Fruit fly (Drosophila melanogaster) whole organism, embryonic: Measurements from ENCODE around the gene CG43618.

Experiments used
- Awh ChIP-seq: fragments of 200-800 bp; sonication (Bioruptor generic); IDR thresholded peaks from 2 replicates; pipeline ENCODE4, ENCODE4 v1.3.6; 2022; ENCODE audit warnings: missing biosample characterization, missing genetic modification characterization
- CG10431 ChIP-seq: fragments of 200-800 bp; sonication (Bioruptor generic); optimal IDR thresholded peaks from 3 replicates; lab custom pipeline; 2018; ENCODE audit warnings: missing biosample characterization, mild to moderate bottlenecking, missing genetic modification characterization
- CG11723 ChIP-seq: fragments of 200-800 bp; sonication (Bioruptor generic); optimal IDR thresholded peaks from 2 replicates; lab custom pipeline; 2017; ENCODE audit warnings: missing biosample characterization, mild to moderate bottlenecking, missing genetic modification characterization
- CG12236 ChIP-seq: fragments of 200-800 bp; sonication (Bioruptor generic); optimal IDR thresholded peaks from 2 replicates; lab custom pipeline; 2016; ENCODE audit warnings: missing biosample characterization, missing genetic modification characterization
- CG13894 ChIP-seq: fragments of 200-800 bp; sonication (Bioruptor generic); optimal IDR thresholded peaks from 3 replicates; lab custom pipeline; 2018; ENCODE audit warnings: missing biosample characterization, mild to moderate bottlenecking, missing genetic modification characterization, moderate library complexity
- CG14667 ChIP-seq: fragments of 200-800 bp; sonication (Bioruptor generic); IDR thresholded peaks from 2 replicates; pipeline ENCODE4 v1.3.6; 2022; ENCODE audit warnings: missing biosample characterization, missing genetic modification characterization
- CG15011 ChIP-seq: fragments of 200-800 bp; sonication (Bioruptor generic); optimal IDR thresholded peaks from 3 replicates; lab custom pipeline; 2018; ENCODE audit warnings: missing biosample characterization, mild to moderate bottlenecking, missing genetic modification characterization
- CG15073 ChIP-seq: fragments of 200-800 bp; sonication (Bioruptor generic); optimal IDR thresholded peaks from 2 replicates; lab custom pipeline; 2016; ENCODE audit warnings: missing biosample characterization, missing genetic modification characterization
- CG15479 ChIP-seq: fragments of 200-800 bp; sonication (Bioruptor generic); optimal IDR thresholded peaks from 3 replicates; lab custom pipeline; 2019; ENCODE audit warnings: missing biosample characterization, mild to moderate bottlenecking, missing genetic modification characterization, moderate library complexity
- CG17612 ChIP-seq: fragments of 200-800 bp; sonication (Bioruptor generic); IDR thresholded peaks from 2 replicates; pipeline ENCODE4 v1.3.6; 2022; ENCODE audit warnings: missing biosample characterization, missing genetic modification characterization
- CG18764 ChIP-seq: fragments of 200-800 bp; sonication (Bioruptor generic); optimal IDR thresholded peaks from 3 replicates; lab custom pipeline; 2016; ENCODE audit warnings: missing biosample characterization, missing genetic modification characterization
- CG32532 ChIP-seq: fragments of 200-800 bp; sonication (Bioruptor generic); IDR thresholded peaks from 2 replicates; pipeline ENCODE4 v1.3.6; 2022; ENCODE audit warnings: missing biosample characterization, missing genetic modification characterization
- CG34224 ChIP-seq: fragments of 200-800 bp; sonication (Bioruptor generic); IDR thresholded peaks from 3 replicates; pipeline ENCODE4 v1.3.6; 2022; ENCODE audit warnings: missing biosample characterization, missing genetic modification characterization; ENCODE audit not compliant: partially characterized antibody
- CG34376 ChIP-seq: fragments of 200-800 bp; sonication (Bioruptor generic); optimal IDR thresholded peaks from 2 replicates; lab custom pipeline; 2018; ENCODE audit warnings: missing biosample characterization, mild to moderate bottlenecking, missing genetic modification characterization
- CG3838 ChIP-seq: fragments of 200-800 bp; sonication (Bioruptor generic); optimal IDR thresholded peaks from 3 replicates; lab custom pipeline; 2016; ENCODE audit warnings: missing biosample characterization, missing genetic modification characterization
- CG3995 ChIP-seq: fragments of 200-800 bp; sonication (Bioruptor generic); optimal IDR thresholded peaks from 3 replicates; lab custom pipeline; 2016; ENCODE audit warnings: missing biosample characterization, missing genetic modification characterization
- CG4404 ChIP-seq: fragments of 200-800 bp; sonication (Bioruptor generic); IDR thresholded peaks from 2 replicates; pipeline ENCODE4 v1.3.6; 2022; ENCODE audit warnings: missing biosample characterization, missing genetic modification characterization
- CG5180 ChIP-seq: fragments of 200-800 bp; sonication (Bioruptor generic); optimal IDR thresholded peaks from 3 replicates; lab custom pipeline; 2017; ENCODE audit warnings: missing biosample characterization, missing genetic modification characterization, mild to moderate bottlenecking, moderate library complexity, missing genetic modification reagents
- CG7372 ChIP-seq: fragments of 200-800 bp; sonication (Bioruptor generic); IDR thresholded peaks from 2 replicates; pipeline ENCODE4 v1.3.6; 2022; ENCODE audit warnings: missing biosample characterization, missing genetic modification characterization
- CG8281 ChIP-seq: fragments of 200-800 bp; sonication (Bioruptor generic); optimal IDR thresholded peaks from 2 replicates; lab custom pipeline; 2018; ENCODE audit warnings: missing biosample characterization, mild to moderate bottlenecking, missing genetic modification characterization, moderate library complexity
- CHES-1-like ChIP-seq: fragments of 200-800 bp; sonication (Bioruptor generic); optimal IDR thresholded peaks from 2 replicates; lab custom pipeline; 2016; ENCODE audit warnings: missing biosample characterization, missing genetic modification characterization
- Dbx ChIP-seq: fragments of 200-800 bp; sonication (Bioruptor generic); IDR thresholded peaks from 3 replicates; pipeline ENCODE4 v1.3.6; 2022; ENCODE audit warnings: missing biosample characterization, missing genetic modification characterization
- Doc2 ChIP-seq: fragments of 200-800 bp; sonication (Bioruptor generic); IDR thresholded peaks from 2 replicates; pipeline ENCODE4 v1.3.6; 2022; ENCODE audit warnings: missing biosample characterization, missing genetic modification characterization
- E2f1 ChIP-seq: fragments of 200-800 bp; sonication (Bioruptor generic); IDR thresholded peaks from 2 replicates; pipeline ENCODE4 v1.3.6; 2022; ENCODE audit warnings: missing biosample characterization, missing genetic modification characterization
- Fer2 ChIP-seq: fragments of 200-800 bp; sonication (Bioruptor generic); optimal IDR thresholded peaks from 2 replicates; lab custom pipeline; 2018; ENCODE audit warnings: missing biosample characterization, mild to moderate bottlenecking, missing genetic modification characterization, moderate library complexity
- Gsc ChIP-seq: fragments of 200-800 bp; sonication (Bioruptor generic); IDR thresholded peaks from 2 replicates; pipeline ENCODE4 v1.3.6; 2022; ENCODE audit warnings: missing biosample characterization, missing genetic modification characterization
- H2.0 ChIP-seq: fragments of 200-800 bp; sonication (Bioruptor generic); IDR thresholded peaks from 2 replicates; pipeline ENCODE4 v1.3.6; 2022; ENCODE audit warnings: missing biosample characterization, missing genetic modification characterization
- Max ChIP-seq: fragments of 200-800 bp; sonication (Bioruptor generic); optimal IDR thresholded peaks from 2 replicates; lab custom pipeline; 2016; ENCODE audit warnings: missing biosample characterization, mild to moderate bottlenecking, missing genetic modification characterization
- Ptx1 ChIP-seq: fragments of 200-800 bp; sonication (Bioruptor generic); IDR thresholded peaks from 2 replicates; pipeline ENCODE4 v1.3.6; 2022; ENCODE audit warnings: missing biosample characterization, missing genetic modification characterization
- Rx ChIP-seq: fragments of 200-800 bp; sonication (Bioruptor generic); IDR thresholded peaks from 2 replicates; pipeline ENCODE4 v1.3.6; 2022; ENCODE audit warnings: missing biosample characterization, missing genetic modification characterization
- Vsx1 ChIP-seq: fragments of 200-800 bp; sonication (Bioruptor generic); optimal IDR thresholded peaks from 2 replicates; lab custom pipeline; 2017; ENCODE audit warnings: missing biosample characterization, mild to moderate bottlenecking, missing genetic modification characterization, missing genetic modification reagents
- Xbp1 ChIP-seq: fragments of 200-800 bp; sonication (Bioruptor generic); optimal IDR thresholded peaks from 3 replicates; lab custom pipeline; 2016; ENCODE audit warnings: missing biosample characterization, mild to moderate bottlenecking, missing genetic modification characterization
- al ChIP-seq: fragments of 200-800 bp; sonication (Bioruptor generic); IDR thresholded peaks from 2 replicates; pipeline ENCODE4 v1.3.6; 2022; ENCODE audit warnings: missing biosample characterization, missing genetic modification characterization
- cato ChIP-seq: fragments of 200-800 bp; sonication (Bioruptor generic); optimal IDR thresholded peaks from 2 replicates; lab custom pipeline; 2016; ENCODE audit warnings: missing biosample characterization, missing genetic modification characterization, borderline replicate concordance
- crc ChIP-seq: fragments of 200-800 bp; sonication (Bioruptor generic); optimal IDR thresholded peaks from 2 replicates; lab custom pipeline; 2016; ENCODE audit warnings: missing biosample characterization, missing genetic modification characterization
- dm ChIP-seq: fragments of 200-800 bp; sonication (Bioruptor generic); optimal IDR thresholded peaks from 3 replicates; lab custom pipeline; 2016; ENCODE audit warnings: missing biosample characterization, missing genetic modification characterization
- fd3F ChIP-seq: fragments of 200-800 bp; sonication (Bioruptor generic); optimal IDR thresholded peaks from 2 replicates; lab custom pipeline; 2018; ENCODE audit warnings: missing biosample characterization, mild to moderate bottlenecking, missing genetic modification characterization, moderate library complexity
- gcm2 ChIP-seq: fragments of 200-800 bp; sonication (Bioruptor generic); optimal IDR thresholded peaks from 2 replicates; lab custom pipeline; 2016; ENCODE audit warnings: missing biosample characterization, missing genetic modification characterization
- gem ChIP-seq: fragments of 200-800 bp; sonication (Bioruptor generic); optimal IDR thresholded peaks from 2 replicates; lab custom pipeline; 2019; ENCODE audit warnings: missing biosample characterization, mild to moderate bottlenecking, missing genetic modification characterization, moderate library complexity
- grau ChIP-seq: fragments of 200-800 bp; optimal IDR thresholded peaks from 3 replicates; lab custom pipeline; 2019; ENCODE audit warnings: missing biosample characterization, mild to moderate bottlenecking, missing genetic modification characterization, moderate library complexity
- jumu ChIP-seq: fragments of 200-800 bp; sonication (Bioruptor generic); optimal IDR thresholded peaks from 3 replicates; lab custom pipeline; 2016; ENCODE audit warnings: missing biosample characterization, missing genetic modification characterization
- lola ChIP-seq, 3 experiments: fragments of >200 bp in 2 of 3; fragments of 200-800 bp in 1 of 3; sonication (Bioruptor generic) in 1 of 3; optimal IDR thresholded peaks; 2 replicates each; lab custom pipeline; 2017 to 2019; ENCODE audit warnings: missing biosample characterization in 3 of 3, missing genetic modification characterization in 3 of 3, mild to moderate bottlenecking in 1 of 3, moderate library complexity in 1 of 3
- luna ChIP-seq: fragments of 200-800 bp; sonication (Bioruptor generic); optimal IDR thresholded peaks from 2 replicates; lab custom pipeline; 2016; ENCODE audit warnings: missing biosample characterization, missing genetic modification characterization
- sd ChIP-seq: fragments of 200-800 bp; sonication (Bioruptor generic); optimal IDR thresholded peaks from 3 replicates; lab custom pipeline; 2018; ENCODE audit warnings: missing biosample characterization, mild to moderate bottlenecking, missing genetic modification characterization, moderate library complexity
- sens ChIP-seq: fragments of 200-800 bp; sonication (Bioruptor generic); peaks from one replicate; lab custom pipeline; 2016; ENCODE audit warnings: missing biosample characterization, missing genetic modification characterization
- sim ChIP-seq: fragments of 200-800 bp; sonication (Bioruptor generic); IDR thresholded peaks from 2 replicates; pipeline ENCODE4 v1.3.6; 2022; ENCODE audit warnings: missing biosample characterization, missing genetic modification characterization
- sima ChIP-seq: fragments of 200-800 bp; sonication (Bioruptor generic); optimal IDR thresholded peaks from 2 replicates; lab custom pipeline; 2016; ENCODE audit warnings: missing biosample characterization, missing genetic modification characterization
- ssp ChIP-seq: fragments of 200-800 bp; sonication (Bioruptor generic); IDR thresholded peaks from 2 replicates; pipeline ENCODE4 v1.3.6; 2022; ENCODE audit warnings: missing biosample characterization, missing genetic modification characterization
- stwl ChIP-seq: fragments of 200-800 bp; sonication (Bioruptor generic); optimal IDR thresholded peaks from 3 replicates; lab custom pipeline; 2018; ENCODE audit warnings: missing biosample characterization, mild to moderate bottlenecking, missing genetic modification characterization, moderate library complexity
- vvl ChIP-seq: fragments of 200-800 bp; sonication (Bioruptor generic); IDR thresholded peaks from 2 replicates; pipeline ENCODE4 v1.3.6; 2022; ENCODE audit warnings: missing biosample characterization, missing genetic modification characterization

CG43618 gene

DNA sequence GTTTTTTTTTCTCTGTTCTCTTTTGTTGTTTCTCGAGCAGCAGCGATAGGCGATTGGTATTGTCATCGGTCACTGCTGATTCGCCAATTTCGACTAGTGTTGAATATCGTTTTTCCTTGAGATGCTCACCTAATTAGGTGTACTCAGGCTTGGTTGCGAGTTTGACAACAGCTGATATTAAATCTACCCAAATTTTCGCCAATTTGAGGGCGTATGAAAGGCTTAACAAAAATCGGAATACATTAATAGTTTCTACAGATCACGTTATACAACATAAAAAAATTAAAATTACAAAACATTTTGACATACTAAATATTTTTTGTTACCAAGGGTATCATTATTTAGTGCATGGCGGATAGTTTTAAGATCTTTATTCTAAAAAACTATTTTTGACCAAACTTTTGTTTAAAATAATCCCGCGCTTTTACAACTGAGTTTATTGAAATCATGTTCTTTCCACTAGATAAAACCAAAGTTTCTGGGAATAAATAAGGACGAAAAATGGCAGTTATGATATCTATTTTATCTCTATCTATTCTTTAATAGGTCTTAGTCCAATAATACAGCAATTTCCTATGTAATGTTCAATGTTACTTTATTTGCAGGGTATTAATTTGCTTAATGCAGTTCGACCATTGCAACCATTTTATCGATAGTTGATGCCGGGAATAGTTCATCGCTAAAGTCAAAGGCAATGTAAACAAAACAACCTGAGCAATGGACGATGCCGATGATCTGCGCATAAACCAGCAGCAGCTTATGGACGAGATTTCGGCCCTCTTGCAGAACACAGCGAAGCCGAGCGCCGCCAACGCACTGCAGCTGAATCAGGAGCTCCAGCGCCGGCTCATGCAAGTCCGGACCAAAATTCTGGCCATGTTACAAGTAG, 35.6 kb upstream of the CG43618 start, which contains the start of the genes CG10435 and Pbp95 (continued):
- TF ChIP-seq CG14667 (GFP tag; lab: Robert Waterston, UW), result 0 out of 2 replicates have a peak, but pooled peaks have one; percentile 26
- TF ChIP-seq H2.0, result peak; percentile 58; the same call in 1 of the 2 replicates
- TF ChIP-seq Fer2 (tag; lab: Kevin White, UChicago), result no peak
- TF ChIP-seq CG3838 (GFP tag; lab: Kevin White, UChicago), result no peak
- no peak for TF ChIP-seq grau (tag; lab: Kevin White, UChicago)
- TF ChIP-seq Awh, result no peak
- no peak for TF ChIP-seq ssp (GFP tag; lab: Robert Waterston, UW)
- TF ChIP-seq CG12236, result no peak
- peak; percentile 59 for TF ChIP-seq Max (GFP tag; lab: Kevin White, UChicago)
- no peak for TF ChIP-seq CG8281
- no peak for TF ChIP-seq E2f1 (GFP tag; lab: Robert Waterston, UW)
- TF ChIP-seq al (GFP tag; lab: Robert Waterston, UW), result peak; percentile 53
- no peak for TF ChIP-seq Doc2
- no peak for TF ChIP-seq gcm2
- TF ChIP-seq CG10431, result no peak
- TF ChIP-seq Xbp1 (GFP tag; lab: Kevin White, UChicago), result peak; percentile 66
- TF ChIP-seq CG15011 (GFP tag; lab: Kevin White, UChicago), result no peak
- TF ChIP-seq CG4404 (GFP tag; lab: Robert Waterston, UW), result no peak
- TF ChIP-seq CG15479 (GFP tag; lab: Kevin White, UChicago), result no peak
- no peak for TF ChIP-seq Gsc (GFP tag; lab: Robert Waterston, UW)
- peak; percentile 28 for TF ChIP-seq dm (GFP tag; lab: Kevin White, UChicago)
- TF ChIP-seq fd3F, result peak; percentile 31
- no peak for TF ChIP-seq sd
- no peak for TF ChIP-seq CG17612 (GFP tag; lab: Robert Waterston, UW)
- peak; percentile 23 for TF ChIP-seq cato (GFP tag; lab: Kevin White, UChicago)
- TF ChIP-seq CG15073, result no peak
- TF ChIP-seq CG7372 (GFP tag; lab: Robert Waterston, UW), result no peak
- no peak for TF ChIP-seq gem (tag; lab: Kevin White, UChicago)
- peak; percentile 13 for TF ChIP-seq stwl
- peak; percentile 82 for TF ChIP-seq vvl (GFP tag; lab: Robert Waterston, UW)
- peak; percentile 87 for TF ChIP-seq sens (GFP tag; lab: Kevin White, UChicago)
- no peak for TF ChIP-seq jumu
- peak; percentile 51 for TF ChIP-seq crc (GFP tag; lab: Kevin White, UChicago)
- peak; percentile 64; the same call in 2 of the 3 replicates for TF ChIP-seq CG34224
- peak; percentile 57 for TF ChIP-seq CG3995 (GFP tag; lab: Kevin White, UChicago)
- no peak for TF ChIP-seq CG5180 (GFP tag; lab: Kevin White, UChicago)
- TF ChIP-seq CG11723 (GFP tag; lab: Kevin White, UChicago), result no peak
- peak in 1 of 3 experiments; percentile 57 for TF ChIP-seq lola (GFP tag; optimal IDR thresholded peaks at IDR 0.05; lab: Kevin White, UChicago)
- TF ChIP-seq CG34376 (GFP tag; lab: Kevin White, UChicago), result no peak
- peak; percentile 56 for TF ChIP-seq Rx
- TF ChIP-seq sim, result no peak
- TF ChIP-seq CG32532 (GFP tag; lab: Robert Waterston, UW), result peak; percentile 58
- peak; percentile 38 for TF ChIP-seq Ptx1 (GFP tag; lab: Robert Waterston, UW)
- TF ChIP-seq CHES-1-like (GFP tag; lab: Kevin White, UChicago), result peak; percentile 60
- TF ChIP-seq sima (GFP tag; lab: Kevin White, UChicago), result no peak
- TF ChIP-seq luna (GFP tag; lab: Kevin White, UChicago), result no peak
- no peak for TF ChIP-seq CG18764
- TF ChIP-seq Vsx1 (GFP tag; lab: Kevin White, UChicago), result no peak
- no peak for TF ChIP-seq CG13894 (tag; lab: Kevin White, UChicago)
- TF ChIP-seq Dbx (GFP tag; lab: Robert Waterston, UW), result peak; percentile 67; the same call in 1 of the 3 replicates
